Worm (Caenorhabditis elegans) whole organism, young adult: Measurements from ENCODE around the gene F29G9.1.

ENCODE experiments used
- B0019.2 ChIP-seq: fragments of 200-800 bp; sonication (Bioruptor generic); conservative IDR thresholded peaks from 2 replicates; pipeline ENCODE4 v1.3.6; 2022; ENCODE audit warnings: missing genetic modification reagents, missing genetic modification characterization, missing compliant biosample characterization
- F10E7.11 ChIP-seq: sonication (generic microtip); optimal IDR thresholded peaks from 2 replicates; lab custom pipeline; 2017; ENCODE audit warnings: mild to moderate bottlenecking, missing genetic modification characterization, moderate library complexity, missing compliant biosample characterization
- F52B5.7 ChIP-seq: sonication (generic microtip); optimal IDR thresholded peaks from 2 replicates; lab custom pipeline; 2016; ENCODE audit warnings: mild to moderate bottlenecking, missing genetic modification characterization, missing compliant biosample characterization
- F55B11.4 ChIP-seq: sonication (generic microtip); optimal IDR thresholded peaks from 2 replicates; lab custom pipeline; 2016; ENCODE audit warnings: missing compliant biosample characterization, missing genetic modification characterization, borderline replicate concordance; ENCODE audit not compliant: insufficient read depth
- F57A8.1 ChIP-seq: fragments of 200-800 bp; sonication (Bioruptor generic); optimal IDR thresholded peaks from 2 replicates; lab custom pipeline; 2018; ENCODE audit warnings: mild to moderate bottlenecking, missing genetic modification characterization, moderate library complexity, missing compliant biosample characterization
- K12H6.12 ChIP-seq: fragments of 200-800 bp; sonication (Bioruptor generic); optimal IDR thresholded peaks from 2 replicates; lab custom pipeline; 2018; ENCODE audit warnings: mild to moderate bottlenecking, missing genetic modification characterization, missing compliant biosample characterization
- Y56A3A.18 ChIP-seq: fragments of 200-800 bp; sonication (Bioruptor generic); IDR thresholded peaks from 2 replicates; pipeline ENCODE4 v1.3.6; 2022; ENCODE audit warnings: missing genetic modification reagents, missing genetic modification characterization, missing compliant biosample characterization
- Y95B8A.8 ChIP-seq: fragments of 200-800 bp; sonication (Bioruptor generic); IDR thresholded peaks from 2 replicates; pipeline ENCODE4 v1.3.6; 2022; ENCODE audit warnings: missing genetic modification reagents, missing genetic modification characterization, missing compliant biosample characterization
- ama-1 ChIP-seq, 3 experiments: fragments of 150-350 bp in 1 of 3; sonication (generic microtip) in 2 of 3; optimal IDR thresholded peaks; 2 replicates each; lab custom pipeline; 2014 to 2018; ENCODE audit warnings: missing biosample characterization in 2 of 3, missing genetic modification characterization in 2 of 3, missing genetic modification reagents in 2 of 3
- athp-1 ChIP-seq: sonication (generic microtip); optimal IDR thresholded peaks from 2 replicates; lab custom pipeline; 2017; ENCODE audit warnings: mild to moderate bottlenecking, missing genetic modification characterization, missing compliant biosample characterization
- attf-3 ChIP-seq: fragments of 200-800 bp; sonication (Bioruptor generic); conservative IDR thresholded peaks from 2 replicates; pipeline ENCODE4 v1.3.6; 2022; ENCODE audit warnings: missing genetic modification reagents, missing genetic modification characterization, missing compliant biosample characterization
- attf-5 ChIP-seq: fragments of 200-800 bp; sonication (Bioruptor generic); optimal IDR thresholded peaks from 2 replicates; lab custom pipeline; 2018; ENCODE audit warnings: mild to moderate bottlenecking, missing genetic modification characterization, missing compliant biosample characterization
- ceh-27 ChIP-seq: fragments of 200-800 bp; sonication (Bioruptor generic); optimal IDR thresholded peaks from 2 replicates; lab custom pipeline; 2018; ENCODE audit warnings: mild to moderate bottlenecking, missing genetic modification characterization, moderate library complexity, missing compliant biosample characterization
- ceh-40 ChIP-seq: fragments of 200-800 bp; sonication (Bioruptor generic); IDR thresholded peaks from 2 replicates; pipeline ENCODE4 v1.3.6; 2022; ENCODE audit warnings: missing genetic modification characterization, missing compliant biosample characterization
- ceh-79 ChIP-seq: sonication (generic microtip); optimal IDR thresholded peaks from 2 replicates; lab custom pipeline; 2017; ENCODE audit warnings: mild to moderate bottlenecking, missing genetic modification characterization, missing compliant biosample characterization
- dpff-1 ChIP-seq: sonication (generic microtip); optimal IDR thresholded peaks from 2 replicates; lab custom pipeline; 2017; ENCODE audit warnings: mild to moderate bottlenecking, missing genetic modification characterization, missing compliant biosample characterization
- efl-1 ChIP-seq: fragments of 150-350 bp; optimal IDR thresholded peaks from 2 replicates; lab custom pipeline; 2014; ENCODE audit warnings: missing biosample characterization, missing genetic modification reagents, missing genetic modification characterization
- ekl-4 ChIP-seq: fragments of 200-800 bp; sonication (Bioruptor generic); IDR thresholded peaks from 2 replicates; pipeline ENCODE4 v1.3.6; 2022; ENCODE audit warnings: missing genetic modification reagents, missing genetic modification characterization, missing compliant biosample characterization
- gei-17 ChIP-seq: fragments of 200-800 bp; sonication (Bioruptor generic); optimal IDR thresholded peaks from 2 replicates; lab custom pipeline; 2018; ENCODE audit warnings: mild to moderate bottlenecking, missing genetic modification characterization, missing compliant biosample characterization
- him-1 ChIP-seq: sonication (generic microtip); optimal IDR thresholded peaks from 2 replicates; lab custom pipeline; 2016; ENCODE audit warnings: missing genotype, missing genetic modification reagents, missing genetic modification characterization, missing compliant biosample characterization
- hlh-12 ChIP-seq: sonication (generic microtip); optimal IDR thresholded peaks from 2 replicates; lab custom pipeline; 2016; ENCODE audit warnings: missing genetic modification characterization, missing compliant biosample characterization
- hlh-26 ChIP-seq: fragments of 200-800 bp; sonication (Bioruptor generic); conservative IDR thresholded peaks from 2 replicates; pipeline ENCODE4 v1.3.6; 2022; ENCODE audit warnings: missing genetic modification reagents, missing genetic modification characterization, missing compliant biosample characterization
- hmg-1.2 ChIP-seq: fragments of 200-800 bp; sonication (Bioruptor generic); IDR thresholded peaks from 2 replicates; pipeline ENCODE4 v1.3.6; 2022; ENCODE audit warnings: missing genetic modification reagents, missing genetic modification characterization, missing compliant biosample characterization
- lag-1 ChIP-seq: fragments of 200-800 bp; sonication (Bioruptor generic); IDR thresholded peaks from 2 replicates; pipeline ENCODE4 v1.3.6; 2022; ENCODE audit warnings: missing genetic modification reagents, missing genetic modification characterization, missing compliant biosample characterization
- let-607 ChIP-seq, 2 experiments: fragments of 200-800 bp in 1 of 2; sonication (Bioruptor generic) in 1 of 2; sonication (generic microtip) in 1 of 2; optimal IDR thresholded peaks; 2 replicates each; lab custom pipeline; 2016 to 2018; ENCODE audit warnings: mild to moderate bottlenecking in 2 of 2, missing compliant biosample characterization in 2 of 2, missing genetic modification characterization in 2 of 2, moderate library complexity in 2 of 2, missing genotype in 1 of 2
- lin-26 ChIP-seq: fragments of 200-800 bp; sonication (Bioruptor generic); IDR thresholded peaks from 2 replicates; pipeline ENCODE4 v1.3.6; 2022; ENCODE audit warnings: missing genetic modification reagents, missing genetic modification characterization, missing compliant biosample characterization
- lin-35 ChIP-seq, 3 experiments: fragments of 150-350 bp in 2 of 3; sonication (generic microtip) in 1 of 3; optimal IDR thresholded peaks; 2 replicates each; lab custom pipeline; 2014 to 2018; ENCODE audit warnings: missing biosample characterization in 3 of 3, missing genetic modification characterization in 3 of 3, missing genetic modification reagents in 3 of 3
- lin-40 ChIP-seq: sonication (generic microtip); optimal IDR thresholded peaks from 2 replicates; lab custom pipeline; 2016; ENCODE audit warnings: missing genetic modification characterization, mild to moderate bottlenecking, missing compliant biosample characterization, missing genotype, missing genetic modification reagents
- lin-54 ChIP-seq: fragments of 200-800 bp; sonication (Bioruptor generic); optimal IDR thresholded peaks from 2 replicates; lab custom pipeline; 2018; ENCODE audit warnings: mild to moderate bottlenecking, missing genetic modification characterization, missing compliant biosample characterization
- lsy-27 ChIP-seq: sonication (generic microtip); optimal IDR thresholded peaks from 2 replicates; lab custom pipeline; 2017; ENCODE audit warnings: missing genetic modification characterization, mild to moderate bottlenecking, missing compliant biosample characterization, antibody characterized with exemption, missing genotype, borderline replicate concordance; ENCODE audit not compliant: insufficient read depth
- madf-3 ChIP-seq: fragments of 200-800 bp; sonication (Bioruptor generic); IDR thresholded peaks from 2 replicates; pipeline ENCODE4 v1.3.6; 2022; ENCODE audit warnings: missing genetic modification reagents, missing genetic modification characterization, missing compliant biosample characterization
- madf-8 ChIP-seq: fragments of 200-800 bp; sonication (Bioruptor generic); conservative IDR thresholded peaks from 2 replicates; pipeline ENCODE4 v1.3.6; 2022; ENCODE audit warnings: missing genetic modification reagents, missing genetic modification characterization, missing compliant biosample characterization
- mcd-1 ChIP-seq: fragments of 200-800 bp; sonication (Bioruptor generic); IDR thresholded peaks from 2 replicates; pipeline ENCODE4 v1.3.6; 2022; ENCODE audit warnings: missing genetic modification reagents, missing genetic modification characterization, missing compliant biosample characterization
- mel-28 ChIP-seq: sonication (generic microtip); optimal IDR thresholded peaks from 2 replicates; lab custom pipeline; 2016; ENCODE audit warnings: borderline replicate concordance, mild to moderate bottlenecking, missing genetic modification characterization, missing compliant biosample characterization
- mes-4 ChIP-seq: sonication (generic microtip); optimal IDR thresholded peaks from 2 replicates; lab custom pipeline; 2016; ENCODE audit warnings: missing genotype, missing genetic modification characterization, missing compliant biosample characterization
- nfya-1 ChIP-seq: sonication (generic microtip); optimal IDR thresholded peaks from 2 replicates; lab custom pipeline; 2017; ENCODE audit warnings: antibody characterized with exemption, missing compliant biosample characterization, missing genetic modification characterization, borderline replicate concordance; ENCODE audit not compliant: insufficient read depth
- nfyb-1 ChIP-seq: fragments of 200-800 bp; sonication (Bioruptor generic); IDR thresholded peaks from 2 replicates; pipeline ENCODE4 v1.3.6; 2022; ENCODE audit warnings: missing genetic modification reagents, missing genetic modification characterization, missing compliant biosample characterization
- nhr-120 ChIP-seq: fragments of 200-800 bp; sonication (Bioruptor generic); IDR thresholded peaks from 2 replicates; pipeline ENCODE4 v1.3.6; 2022; ENCODE audit warnings: missing genetic modification characterization, missing compliant biosample characterization
- nhr-179 ChIP-seq: sonication (generic microtip); optimal IDR thresholded peaks from 2 replicates; lab custom pipeline; 2016; ENCODE audit warnings: mild to moderate bottlenecking, missing genetic modification characterization, missing compliant biosample characterization
- nhr-80 ChIP-seq: sonication (generic microtip); optimal IDR thresholded peaks from 2 replicates; lab custom pipeline; 2016; ENCODE audit warnings: missing genetic modification characterization, missing compliant biosample characterization
- rcor-1 ChIP-seq: fragments of 200-800 bp; sonication (Bioruptor generic); IDR thresholded peaks from 2 replicates; pipeline ENCODE4 v1.3.6; 2022; ENCODE audit warnings: missing genetic modification reagents, missing genetic modification characterization, missing compliant biosample characterization
- sea-2 ChIP-seq: fragments of 200-800 bp; sonication (Bioruptor generic); IDR thresholded peaks from 2 replicates; pipeline ENCODE4 v1.3.6; 2022; ENCODE audit warnings: missing genetic modification characterization, missing compliant biosample characterization
- somi-1 ChIP-seq: fragments of 200-800 bp; sonication (Bioruptor generic); optimal IDR thresholded peaks from 2 replicates; lab custom pipeline; 2018; ENCODE audit warnings: mild to moderate bottlenecking, missing genetic modification characterization, missing compliant biosample characterization
- tbp1 ChIP-seq: fragments of 200-800 bp; sonication (Bioruptor generic); optimal IDR thresholded peaks from 2 replicates; lab custom pipeline; 2018; ENCODE audit warnings: mild to moderate bottlenecking, missing genetic modification characterization, missing compliant biosample characterization
- tlf-1 ChIP-seq: fragments of 200-800 bp; sonication (Bioruptor generic); optimal IDR thresholded peaks from 2 replicates; lab custom pipeline; 2018; ENCODE audit warnings: mild to moderate bottlenecking, missing genetic modification characterization, missing compliant biosample characterization
- unc-130 ChIP-seq: sonication (generic microtip); optimal IDR thresholded peaks from 2 replicates; lab custom pipeline; 2016; ENCODE audit warnings: missing genetic modification reagents, missing genetic modification characterization, missing compliant biosample characterization
- zfh-2 ChIP-seq: fragments of 200-800 bp; sonication (Bioruptor generic); conservative IDR thresholded peaks from 2 replicates; pipeline ENCODE4 v1.3.6; 2022; ENCODE audit warnings: missing genetic modification reagents, missing genetic modification characterization, missing compliant biosample characterization

Gene F29G9.1

ce11 chrV:5991490-5992069, 47.3 kb upstream of the F29G9.1 start (continued):
- TF ChIP-seq mcd-1 (GFP tag; lab: Robert Waterston, UW) (no peak), unc-130 (GFP tag; lab: Kevin White, UChicago) (no peak), efl-1 (GFP tag; lab: Kevin White, UChicago) (no peak), gei-17 (GFP tag; lab: Kevin White, UChicago) (no peak), nfya-1 (tag; lab: Kevin White, UChicago) (no peak), let-607 (tag; optimal IDR thresholded peaks at IDR 0.05; lab: Kevin White, UChicago) (peak; percentile 58 to 87), ekl-4 (GFP tag; lab: Robert Waterston, UW) (no peak), nhr-80 (tag; lab: Kevin White, UChicago) (peak; percentile 87), dpff-1 (no peak), hlh-12 (no peak), mel-28 (tag; lab: Kevin White, UChicago) (no peak), zfh-2 (GFP tag; lab: Robert Waterston, UW) (no peak), F10E7.11 (tag; lab: Kevin White, UChicago) (no peak), madf-3 (GFP tag; lab: Robert Waterston, UW) (no peak), ceh-40 (no peak), lin-35 (GFP tag; optimal IDR thresholded peaks at IDR 0.05; lab: Kevin White, UChicago) (peak in 1 of 3 experiments; percentile 17), somi-1 (GFP tag; lab: Kevin White, UChicago) (no peak), lin-26 (GFP tag; lab: Robert Waterston, UW) (no peak), K12H6.12 (tag; lab: Kevin White, UChicago) (peak; percentile 22), rcor-1 (no peak), sea-2 (GFP tag; lab: Robert Waterston, UW) (no peak), lin-40 (tag; lab: Kevin White, UChicago) (peak; percentile 42), madf-8 (GFP tag; lab: Robert Waterston, UW) (no peak), ceh-79 (tag; lab: Kevin White, UChicago) (no peak), Y95B8A.8 (GFP tag; lab: Robert Waterston, UW) (no peak), tlf-1 (GFP tag; lab: Kevin White, UChicago) (no peak), ama-1 (optimal IDR thresholded peaks at IDR 0.05; lab: Kevin White, UChicago) (no peak), ama-1 (GFP tag; optimal IDR thresholded peaks at IDR 0.05; lab: Kevin White, UChicago) (no peak), attf-5 (peak; percentile 54), F52B5.7 (tag; lab: Kevin White, UChicago) (no peak), him-1 (tag; lab: Kevin White, UChicago) (no peak), athp-1 (tag; lab: Kevin White, UChicago) (no peak), ceh-27 (GFP tag; lab: Kevin White, UChicago) (peak; percentile 27), F55B11.4 (tag; lab: Kevin White, UChicago) (no peak), hmg-1.2 (GFP tag; lab: Robert Waterston, UW) (peak; percentile 38; the same call in 1 of the 2 replicates), nhr-120 (GFP tag; lab: Robert Waterston, UW) (no peak)

DNA sequence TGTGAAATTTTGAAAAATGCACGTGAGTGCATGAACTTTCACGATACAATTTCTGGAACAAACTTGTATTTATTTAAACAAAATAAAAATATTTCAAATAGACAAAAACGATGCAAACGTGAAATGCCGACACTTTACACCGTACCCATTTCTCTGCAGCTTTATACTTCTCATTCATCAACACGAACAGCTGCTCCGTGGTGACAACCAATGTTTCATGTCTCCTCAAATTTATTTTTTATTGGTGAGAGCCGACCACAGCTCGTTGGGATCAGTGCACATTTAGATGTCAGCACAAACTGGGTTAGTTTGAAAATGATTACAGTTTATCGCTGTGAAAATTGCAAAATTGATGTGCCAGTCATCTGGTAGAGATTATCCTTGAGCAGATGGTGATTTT, 43.3 kb upstream of the F29G9.1 start:
- TF ChIP-seq lin-35 (GFP tag; optimal IDR thresholded peaks at IDR 0.05; lab: Kevin White, UChicago) = no peak
- TF ChIP-seq Y56A3A.18 (GFP tag; lab: Robert Waterston, UW) = no peak
- no peak for TF ChIP-seq lag-1 (GFP tag; lab: Robert Waterston, UW)
- TF ChIP-seq nhr-179 (tag; lab: Kevin White, UChicago) = no peak
- no peak for TF ChIP-seq F57A8.1
- TF ChIP-seq nfyb-1 = no peak
- no peak for TF ChIP-seq nhr-80 (tag; lab: Kevin White, UChicago)
- no peak for TF ChIP-seq mes-4 (tag; lab: Kevin White, UChicago)
- TF ChIP-seq hlh-26 = no peak
- TF ChIP-seq B0019.2 (GFP tag; lab: Robert Waterston, UW) = no peak
- no peak for TF ChIP-seq lin-54 (GFP tag; lab: Kevin White, UChicago)
- TF ChIP-seq tbp1 (GFP tag; lab: Kevin White, UChicago) = no peak
- no peak for TF ChIP-seq attf-3 (GFP tag; lab: Robert Waterston, UW)
- no peak for TF ChIP-seq lin-40 (tag; lab: Kevin White, UChicago)
- TF ChIP-seq lsy-27 (tag; lab: Kevin White, UChicago) = no peak
- TF ChIP-seq, all 124 proteins: peak for 0
